Fruit fly (Drosophila melanogaster) whole organism, embryonic: ENCODE data around the gene CG2767.

Experiments used
- Ada2b ChIP-seq: fragments of 200-800 bp; sonication (Bioruptor generic); IDR thresholded peaks from 2 replicates; pipeline ENCODE4 v1.3.6; 2022; ENCODE audit warnings: missing biosample characterization, missing genetic modification characterization
- CG10979 ChIP-seq: fragments of 200-800 bp; sonication (Bioruptor generic); optimal IDR thresholded peaks from 2 replicates; lab custom pipeline; 2018; ENCODE audit warnings: missing biosample characterization, mild to moderate bottlenecking, missing genetic modification characterization, moderate library complexity
- CG12299 ChIP-seq: fragments of 200-800 bp; sonication (Bioruptor generic); optimal IDR thresholded peaks from 2 replicates; lab custom pipeline; 2018; ENCODE audit warnings: missing biosample characterization, mild to moderate bottlenecking, missing genetic modification characterization
- CG15514 ChIP-seq: fragments of 200-800 bp; sonication (Bioruptor generic); optimal IDR thresholded peaks from 3 replicates; lab custom pipeline; 2017; ENCODE audit warnings: missing biosample characterization, missing genetic modification characterization, mild to moderate bottlenecking, moderate library complexity, missing genetic modification reagents
- CG1602 ChIP-seq: fragments of 200-800 bp; sonication (Bioruptor generic); optimal IDR thresholded peaks from 3 replicates; lab custom pipeline; 2016; ENCODE audit warnings: missing biosample characterization, missing genetic modification characterization
- CG1603 ChIP-seq: fragments of 200-800 bp; sonication (Bioruptor generic); optimal IDR thresholded peaks from 2 replicates; lab custom pipeline; 2019; ENCODE audit warnings: missing biosample characterization, mild to moderate bottlenecking, missing genetic modification characterization, moderate library complexity
- CG16779 ChIP-seq: fragments of 200-800 bp; sonication (Bioruptor generic); IDR thresholded peaks from 2 replicates; pipeline ENCODE4 v1.3.6; 2022; ENCODE audit warnings: missing biosample characterization, missing genetic modification characterization
- CG16813 ChIP-seq: fragments of 200-800 bp; sonication (Bioruptor generic); IDR thresholded peaks from 3 replicates; pipeline ENCODE4 v1.3.6; 2022; ENCODE audit warnings: missing biosample characterization, missing genetic modification characterization; ENCODE audit not compliant: partially characterized antibody
- CG1792 ChIP-seq: fragments of 200-800 bp; sonication (Bioruptor generic); optimal IDR thresholded peaks from 2 replicates; lab custom pipeline; 2016; ENCODE audit warnings: missing biosample characterization, missing genetic modification characterization
- CG2199 ChIP-seq: fragments of 200-800 bp; sonication (Bioruptor generic); IDR thresholded peaks from 3 replicates; pipeline ENCODE4 v1.3.6; 2022; ENCODE audit warnings: missing biosample characterization, missing genetic modification characterization
- CG30431 ChIP-seq: fragments of 200-800 bp; sonication (Bioruptor generic); optimal IDR thresholded peaks from 2 replicates; lab custom pipeline; 2017; ENCODE audit warnings: missing biosample characterization, missing genetic modification characterization
- CG33213 ChIP-seq: fragments of 200-800 bp; sonication (Bioruptor generic); optimal IDR thresholded peaks from 3 replicates; lab custom pipeline; 2016; ENCODE audit warnings: missing biosample characterization, missing genetic modification characterization
- CG34376 ChIP-seq: fragments of 200-800 bp; sonication (Bioruptor generic); optimal IDR thresholded peaks from 2 replicates; lab custom pipeline; 2018; ENCODE audit warnings: missing biosample characterization, mild to moderate bottlenecking, missing genetic modification characterization
- CG4282 ChIP-seq: fragments of 200-800 bp; sonication (Bioruptor generic); optimal IDR thresholded peaks from 2 replicates; lab custom pipeline; 2016; ENCODE audit warnings: missing biosample characterization, missing genetic modification characterization
- CG5245 ChIP-seq: fragments of 200-800 bp; sonication (Bioruptor generic); optimal IDR thresholded peaks from 3 replicates; lab custom pipeline; 2016; ENCODE audit warnings: missing biosample characterization, missing genetic modification characterization
- CG5953 ChIP-seq: fragments of 200-800 bp; sonication (Bioruptor generic); IDR thresholded peaks from 2 replicates; pipeline ENCODE4 v1.3.6; 2022; ENCODE audit warnings: missing biosample characterization, missing genetic modification characterization
- CG6272 ChIP-seq: fragments of 200-800 bp; sonication (Bioruptor generic); IDR thresholded peaks from 2 replicates; pipeline ENCODE4 v1.3.6; 2022; ENCODE audit warnings: missing biosample characterization, missing genetic modification characterization
- CG8765 ChIP-seq: fragments of 200-800 bp; sonication (Bioruptor generic); IDR thresholded peaks from 2 replicates; pipeline ENCODE4 v1.3.6; 2022; ENCODE audit warnings: missing biosample characterization, missing genetic modification characterization
- Deaf1 ChIP-seq: fragments of 200-800 bp; optimal IDR thresholded peaks from 3 replicates; lab custom pipeline; 2019; ENCODE audit warnings: missing biosample characterization, mild to moderate bottlenecking, missing genetic modification characterization, moderate library complexity
- Dek ChIP-seq: fragments of 200-800 bp; sonication (Bioruptor generic); optimal IDR thresholded peaks from 3 replicates; lab custom pipeline; 2019; ENCODE audit warnings: missing biosample characterization, mild to moderate bottlenecking, missing genetic modification characterization, moderate library complexity
- E2f2 ChIP-seq: fragments of 200-800 bp; sonication (Bioruptor generic); IDR thresholded peaks from 2 replicates; pipeline ENCODE4 v1.3.6; 2022; ENCODE audit warnings: missing biosample characterization, missing genetic modification characterization
- Gug ChIP-seq: fragments of 200-800 bp; sonication (Bioruptor generic); IDR thresholded peaks from 4 replicates; pipeline ENCODE4 v1.3.6; 2022; ENCODE audit warnings: missing biosample characterization, missing genetic modification characterization
- Hey ChIP-seq: fragments of 200-800 bp; sonication (Bioruptor generic); optimal IDR thresholded peaks from 3 replicates; lab custom pipeline; 2018; ENCODE audit warnings: missing biosample characterization, mild to moderate bottlenecking, missing genetic modification characterization
- Hmx ChIP-seq: fragments of 200-800 bp; sonication (Bioruptor generic); optimal IDR thresholded peaks from 2 replicates; lab custom pipeline; 2016; ENCODE audit warnings: missing biosample characterization, missing genetic modification characterization
- Kr ChIP-seq: fragments of 200-800 bp; sonication (Bioruptor generic); optimal IDR thresholded peaks from 2 replicates; lab custom pipeline; 2017; ENCODE audit warnings: missing biosample characterization, mild to moderate bottlenecking, missing genetic modification characterization
- MBD-R2 ChIP-seq: fragments of 200-800 bp; sonication (Bioruptor generic); IDR thresholded peaks from 2 replicates; pipeline ENCODE4 v1.3.6; 2022; ENCODE audit warnings: missing biosample characterization, missing genetic modification characterization
- Max ChIP-seq: fragments of 200-800 bp; sonication (Bioruptor generic); optimal IDR thresholded peaks from 2 replicates; lab custom pipeline; 2016; ENCODE audit warnings: missing biosample characterization, mild to moderate bottlenecking, missing genetic modification characterization
- Meics ChIP-seq: fragments of 200-800 bp; sonication (Bioruptor generic); optimal IDR thresholded peaks from 2 replicates; lab custom pipeline; 2017; ENCODE audit warnings: missing biosample characterization, mild to moderate bottlenecking, missing genetic modification characterization
- Mes4 ChIP-seq: fragments of 200-800 bp; sonication (Bioruptor generic); optimal IDR thresholded peaks from 2 replicates; lab custom pipeline; 2016; ENCODE audit warnings: missing biosample characterization, missing genetic modification characterization
- Six4 ChIP-seq: fragments of 200-800 bp; sonication (Bioruptor generic); optimal IDR thresholded peaks from 2 replicates; lab custom pipeline; 2016; ENCODE audit warnings: missing biosample characterization, missing genetic modification characterization
- Usf ChIP-seq: fragments of 200-800 bp; sonication (Bioruptor generic); optimal IDR thresholded peaks from 2 replicates; lab custom pipeline; 2017; ENCODE audit warnings: missing genotype, missing biosample characterization, missing genetic modification characterization
- abd-A ChIP-seq: fragments of 200-800 bp; sonication (Bioruptor generic); optimal IDR thresholded peaks from 3 replicates; lab custom pipeline; 2019; ENCODE audit warnings: missing biosample characterization, mild to moderate bottlenecking, missing genetic modification characterization, moderate library complexity
- ac ChIP-seq: fragments of 200-800 bp; sonication (Bioruptor generic); optimal IDR thresholded peaks from 3 replicates; lab custom pipeline; 2017; ENCODE audit warnings: missing biosample characterization, mild to moderate bottlenecking, missing genetic modification characterization
- fru ChIP-seq: fragments of >200 bp; optimal IDR thresholded peaks from 2 replicates; lab custom pipeline; 2017
- gt ChIP-seq: fragments of 200-800 bp; sonication (Bioruptor generic); IDR thresholded peaks from 2 replicates; pipeline ENCODE4 v1.3.6; 2022; ENCODE audit warnings: missing biosample characterization, missing genetic modification characterization
- inv ChIP-seq: fragments of 200-800 bp; sonication (Bioruptor generic); IDR thresholded peaks from 2 replicates; pipeline ENCODE4 v1.3.6; 2022; ENCODE audit warnings: missing biosample characterization, missing genetic modification characterization; ENCODE audit not compliant: partially characterized antibody
- ken ChIP-seq: fragments of 200-800 bp; sonication (Bioruptor generic); IDR thresholded peaks from 3 replicates; pipeline ENCODE4 v1.3.6; 2022; ENCODE audit warnings: missing biosample characterization, missing genetic modification characterization
- lab ChIP-seq: fragments of 200-800 bp; sonication (Bioruptor generic); optimal IDR thresholded peaks from 3 replicates; lab custom pipeline; 2017; ENCODE audit warnings: missing biosample characterization, missing genetic modification characterization, mild to moderate bottlenecking, moderate library complexity, missing genetic modification reagents
- salm ChIP-seq: fragments of 200-800 bp; sonication (Bioruptor generic); optimal IDR thresholded peaks from 2 replicates; lab custom pipeline; 2018; ENCODE audit warnings: missing biosample characterization, mild to moderate bottlenecking, missing genetic modification characterization
- sima ChIP-seq: fragments of 200-800 bp; sonication (Bioruptor generic); optimal IDR thresholded peaks from 2 replicates; lab custom pipeline; 2016; ENCODE audit warnings: missing biosample characterization, missing genetic modification characterization
- so ChIP-seq: fragments of 200-800 bp; sonication (Bioruptor generic); IDR thresholded peaks from 3 replicates; pipeline ENCODE4 v1.3.6; 2022; ENCODE audit warnings: missing biosample characterization, missing genetic modification characterization
- tup ChIP-seq: fragments of 200-800 bp; sonication (Bioruptor generic); optimal IDR thresholded peaks from 2 replicates; lab custom pipeline; 2016; ENCODE audit warnings: missing biosample characterization, mild to moderate bottlenecking, missing genetic modification characterization, moderate library complexity
- vnd ChIP-seq: fragments of 200-800 bp; sonication (Bioruptor generic); IDR thresholded peaks from 3 replicates; pipeline ENCODE4 v1.3.6; 2022; ENCODE audit warnings: missing biosample characterization, missing genetic modification characterization; ENCODE audit not compliant: partially characterized antibody
- zen ChIP-seq: fragments of 200-800 bp; sonication (Bioruptor generic); optimal IDR thresholded peaks from 3 replicates; lab custom pipeline; 2018; ENCODE audit warnings: missing biosample characterization, mild to moderate bottlenecking, missing genetic modification characterization, moderate library complexity

Gene CG2767

DNA sequence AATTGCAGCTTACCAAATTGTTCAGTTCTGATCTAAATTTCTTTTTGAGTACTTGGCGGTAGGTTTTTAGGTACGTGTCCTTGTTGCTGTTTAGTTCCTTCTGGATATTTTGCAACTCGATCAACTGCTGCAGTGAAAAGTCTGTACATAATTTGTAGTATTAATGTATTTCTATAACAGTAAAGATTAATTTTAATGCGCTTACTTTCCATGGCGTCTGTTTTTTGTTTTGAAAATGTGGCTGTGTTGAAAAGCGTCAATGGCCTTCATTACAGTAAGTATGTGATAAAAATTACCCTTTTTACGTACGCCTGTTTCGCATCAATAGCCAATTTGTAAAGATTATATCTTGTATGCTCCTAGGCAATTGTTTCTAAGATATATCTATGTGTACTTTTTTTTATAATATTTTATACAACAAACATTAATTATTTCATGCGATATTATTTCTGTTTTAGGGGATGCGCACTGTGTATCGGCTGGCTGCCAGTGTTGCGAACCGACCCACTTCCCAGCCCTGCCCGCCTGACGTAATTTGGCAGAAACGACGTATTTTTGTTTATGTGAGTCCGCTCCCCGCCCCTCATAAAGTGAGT lies 6.7 kb downstream of the CG2767 start, which contains the start of the genes Kmn2 and CG2698 (continued):
- TF ChIP-seq Hey (tag; lab: Kevin White, UChicago) (peak; percentile 61), vnd (GFP tag; lab: Robert Waterston, UW) (0 out of 3 replicates have a peak, but pooled peaks have one; percentile 48), so (GFP tag; lab: Robert Waterston, UW) (peak; percentile 95), ken (peak; percentile 97), CG1603 (tag; lab: Kevin White, UChicago) (peak; percentile 57), Mes4 (GFP tag; lab: Kevin White, UChicago) (peak; percentile 61), MBD-R2 (peak; percentile 98), CG1792 (GFP tag; lab: Kevin White, UChicago) (peak; percentile 71), Max (GFP tag; lab: Kevin White, UChicago) (peak; percentile 96), CG34376 (GFP tag; lab: Kevin White, UChicago) (peak; percentile 91), CG33213 (GFP tag; lab: Kevin White, UChicago) (peak; percentile 31), CG2199 (peak; percentile 94), CG5953 (GFP tag; lab: Robert Waterston, UW) (peak; percentile 96), tup (GFP tag; lab: Kevin White, UChicago) (peak; percentile 87), Six4 (GFP tag; lab: Kevin White, UChicago) (peak; percentile 93), Deaf1 (peak; percentile 73), lab (GFP tag; lab: Kevin White, UChicago) (peak; percentile 97), zen (tag; lab: Kevin White, UChicago) (peak; percentile 94), CG16779 (GFP tag; lab: Robert Waterston, UW) (peak; percentile 92), Kr (GFP tag; lab: Kevin White, UChicago) (no peak), CG10979 (peak; percentile 90), Ada2b (peak; percentile 96), Hmx (GFP tag; lab: Kevin White, UChicago) (peak; percentile 68), salm (tag; lab: Kevin White, UChicago) (peak; percentile 90), Meics (GFP tag; lab: Kevin White, UChicago) (peak; percentile 95), CG30431 (peak; percentile 91), CG15514 (GFP tag; lab: Kevin White, UChicago) (peak; percentile 90), Gug (GFP tag; lab: Robert Waterston, UW) (peak; percentile 97), Usf (GFP tag; lab: Kevin White, UChicago) (peak; percentile 91), CG5245 (GFP tag; lab: Kevin White, UChicago) (peak; percentile 92), inv (GFP tag; lab: Robert Waterston, UW) (peak; percentile 42; the same call in 1 of the 2 replicates), fru (lab: Kevin White, UChicago) (no peak), CG8765 (peak; percentile 97), E2f2 (peak; percentile 92), CG4282 (GFP tag; lab: Kevin White, UChicago) (no peak), sima (GFP tag; lab: Kevin White, UChicago) (peak; percentile 5), CG1602 (peak; percentile 97), CG6272 (GFP tag; lab: Robert Waterston, UW) (peak; percentile 97), CG16813 (GFP tag; lab: Robert Waterston, UW) (peak; percentile 40; the same call in 2 of the 3 replicates), CG12299 (tag; lab: Kevin White, UChicago) (peak; percentile 89), abd-A (tag; lab: Kevin White, UChicago) (no peak), ac (peak; percentile 80), gt (GFP tag; lab: Robert Waterston, UW) (peak; percentile 95), Dek (peak; percentile 95)
